Fruit fly (Drosophila melanogaster): ENCODE data around the gene unc-45.

unc-45 gene

DNA sequence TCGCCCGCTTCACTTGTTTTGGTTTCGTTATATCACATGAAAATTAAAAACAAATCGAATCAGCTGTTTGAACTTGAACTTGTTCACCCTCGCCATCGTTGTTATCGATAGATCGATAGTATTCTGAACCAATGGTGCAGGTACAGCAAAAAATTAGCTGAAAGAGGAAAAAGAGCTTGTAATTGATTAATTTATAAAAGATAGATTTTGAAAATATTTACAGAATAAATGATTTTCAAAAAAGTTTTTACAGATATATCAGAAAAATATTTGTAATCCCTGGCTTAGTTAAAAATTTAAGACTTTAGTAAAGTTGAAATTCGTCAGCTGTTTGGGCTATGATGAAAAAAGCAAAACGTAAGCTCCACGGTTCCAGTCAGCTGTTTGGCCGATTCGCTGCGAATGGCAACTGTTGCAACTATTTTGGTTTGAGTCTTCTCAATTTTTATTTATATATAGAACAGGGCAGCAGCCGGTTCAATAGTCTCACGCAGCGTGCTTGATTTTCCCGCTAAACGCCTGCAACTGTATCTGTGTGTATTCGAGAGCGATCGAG is at the start of gene unc-45, which contains the start of gene CG11035:
Gene unc-45, plus strand, starts transcription at position 379 of the 556 bp plus-strand sequence.
Gene CG11035, minus strand, starts transcription at position 87 of the 556 bp plus-strand sequence.
- TF ChIP-seq spab (GFP tag; optimal IDR thresholded peaks at IDR 0.05) (no peak), Hr38 (GFP tag; optimal IDR thresholded peaks at IDR 0.05) (no peak), lz (GFP tag; optimal IDR thresholded peaks at IDR 0.05) (peak; percentile 28), Met (GFP tag; optimal IDR thresholded peaks at IDR 0.05) (peak; percentile 11), dsx (GFP tag; optimal IDR thresholded peaks at IDR 0.05; ENCODE audit: poor library complexity, severe bottlenecking) (peak; percentile 68), Blimp-1 (GFP tag; optimal IDR thresholded peaks at IDR 0.05) (no peak), Eip93F (GFP tag; optimal IDR thresholded peaks at IDR 0.05) (no peak), fd59A (GFP tag; optimal IDR thresholded peaks at IDR 0.05) (no peak), Sox102F (GFP tag; optimal IDR thresholded peaks at IDR 0.05) (no peak), fd85E (GFP tag; optimal IDR thresholded peaks at IDR 0.05) (no peak), Hr39 (GFP tag; optimal IDR thresholded peaks at IDR 0.05) (no peak), CG10631 (GFP tag; optimal IDR thresholded peaks at IDR 0.05) (no peak), CG4318 (GFP tag; optimal IDR thresholded peaks at IDR 0.05) (no peak), CG10669 (GFP tag; optimal IDR thresholded peaks at IDR 0.05) (peak; percentile 5), fkh (GFP tag; optimal IDR thresholded peaks at IDR 0.05) (no peak), CG6276 (GFP tag; optimal IDR thresholded peaks at IDR 0.05) (no peak), CG3032 (tag; optimal IDR thresholded peaks at IDR 0.05) (peak; percentile 46), CG34406 (GFP tag; optimal IDR thresholded peaks at IDR 0.05) (no peak), esn (GFP tag; optimal IDR thresholded peaks at IDR 0.05) (peak; percentile 43), CG11762 (GFP tag; optimal IDR thresholded peaks at IDR 0.05; ENCODE audit: insufficient read depth) (no peak), Ets21C (GFP tag; optimal IDR thresholded peaks at IDR 0.05) (no peak), CG15336 (GFP tag; IDR thresholded peaks at IDR 0.05) (no peak), Sox14 (GFP tag; optimal IDR thresholded peaks at IDR 0.05) (peak; percentile 20), CG6163 (GFP tag; IDR thresholded peaks at IDR 0.05) (0 out of 3 replicates have a peak, but pooled peaks have one; percentile 25), CG11902 (GFP tag; optimal IDR thresholded peaks at IDR 0.05) (no peak), CG8319 (GFP tag; optimal IDR thresholded peaks at IDR 0.05) (no peak), OdsH (GFP tag; optimal IDR thresholded peaks at IDR 0.05) (peak; percentile 6), CG11294 (GFP tag; IDR thresholded peaks at IDR 0.05) (no peak), cyc (GFP tag; optimal IDR thresholded peaks at IDR 0.05) (peak; percentile 28), Eip78C (GFP tag) (peak; percentile 83), achi (GFP tag; optimal IDR thresholded peaks at IDR 0.05) (peak; percentile 26), Smox (GFP tag; optimal IDR thresholded peaks at IDR 0.05) (peak; percentile 31), pdm3 (GFP tag; optimal IDR thresholded peaks at IDR 0.05) (peak; percentile 42), eg (GFP tag; IDR thresholded peaks at IDR 0.05) (peak; percentile 64), CG6792 (GFP tag; optimal IDR thresholded peaks at IDR 0.05) (no peak), topi (GFP tag; optimal IDR thresholded peaks at IDR 0.05) (peak; percentile 43), CG6854 (GFP tag; optimal IDR thresholded peaks at IDR 0.05) (no peak), Hr4 (GFP tag; optimal IDR thresholded peaks at IDR 0.05) (peak; percentile 45), Sox15 (GFP tag; optimal IDR thresholded peaks at IDR 0.05) (no peak), CG16779 (tag; optimal IDR thresholded peaks at IDR 0.05) (no peak), svp (GFP tag) (peak; percentile 98), dac (GFP tag; optimal IDR thresholded peaks at IDR 0.05) (no peak), CG31627 (GFP tag; optimal IDR thresholded peaks at IDR 0.05) (peak; percentile 8), CG7368 (GFP tag; optimal IDR thresholded peaks at IDR 0.05) (no peak), CG3919 (GFP tag; optimal IDR thresholded peaks at IDR 0.05) (peak; percentile 37), CG1621 (tag; optimal IDR thresholded peaks at IDR 0.05) (no peak), Gug (GFP tag; IDR thresholded peaks at IDR 0.05) (peak; percentile 9; the same call in 1 of the 2 replicates), Eip75B (GFP tag; optimal IDR thresholded peaks at IDR 0.05) (peak; percentile 36), ss (GFP tag; optimal IDR thresholded peaks at IDR 0.05) (peak; percentile 9 to 33), CG9139 (GFP tag; optimal IDR thresholded peaks at IDR 0.05) (no peak), net (GFP tag; optimal IDR thresholded peaks at IDR 0.05) (no peak), Lpt (GFP tag; optimal IDR thresholded peaks at IDR 0.05) (no peak)

Data from whole organism, prepupa.